Worm (Caenorhabditis elegans) whole organism, L1 larva: ENCODE data around the gene lbp-3.
A peak's percentile ranks its signal among the peaks of the same experiment; 100 is the strongest.

Experiments
- aly-2 ChIP-seq: fragments of 150-350 bp; optimal IDR thresholded peaks from 2 replicates; lab custom pipeline; 2014; ENCODE audit warnings: missing biosample characterization, missing genetic modification characterization
- ceh-8 ChIP-seq: fragments of 200-800 bp; sonication (Bioruptor generic); optimal IDR thresholded peaks from 2 replicates; lab custom pipeline; 2018; ENCODE audit warnings: mild to moderate bottlenecking, missing genetic modification characterization, moderate library complexity, missing compliant biosample characterization
- ceh-88 ChIP-seq: fragments of 200-800 bp; sonication (Bioruptor generic); IDR thresholded peaks from 2 replicates; pipeline ENCODE4 v1.3.6; 2022; ENCODE audit warnings: missing genetic modification characterization, missing compliant biosample characterization
- egl-27 ChIP-seq, 2 experiments: fragments of 150-350 bp in 1 of 2; sonication (generic microtip); optimal IDR thresholded peaks; 3 replicates each; lab custom pipeline; 2017 to 2018; ENCODE audit warnings: missing biosample characterization in 2 of 2, missing genetic modification characterization in 2 of 2, missing genetic modification reagents in 2 of 2
- elt-2 ChIP-seq: sonication (generic microtip); optimal IDR thresholded peaks from 2 replicates; lab custom pipeline; 2016; ENCODE audit warnings: missing genetic modification characterization, mild to moderate bottlenecking, inconsistent platforms, missing compliant biosample characterization, missing genetic modification reagents
- ets-5 ChIP-seq: fragments of 200-800 bp; sonication (Bioruptor generic); IDR thresholded peaks from 2 replicates; pipeline ENCODE4 v1.3.6; 2022; ENCODE audit warnings: missing genetic modification characterization, missing compliant biosample characterization
- fkh-4 ChIP-seq: sonication (generic microtip); optimal IDR thresholded peaks from 2 replicates; lab custom pipeline; 2016; ENCODE audit warnings: missing compliant biosample characterization, missing genetic modification characterization, borderline replicate concordance
- fkh-8 ChIP-seq: sonication (generic microtip); optimal IDR thresholded peaks from 2 replicates; lab custom pipeline; 2016; ENCODE audit warnings: mild to moderate bottlenecking, missing genetic modification characterization, missing compliant biosample characterization
- fos-1 ChIP-seq: fragments of 150-350 bp; optimal IDR thresholded peaks from 2 replicates; lab custom pipeline; 2014; ENCODE audit warnings: missing biosample characterization, missing genetic modification characterization
- grh-1 ChIP-seq: fragments of 200-800 bp; sonication (Bioruptor generic); IDR thresholded peaks from 2 replicates; pipeline ENCODE4 v1.3.6; 2022; ENCODE audit warnings: missing genetic modification reagents, missing genetic modification characterization, missing compliant biosample characterization
- hpl-2 ChIP-seq: fragments of 150-350 bp; optimal IDR thresholded peaks from 2 replicates; lab custom pipeline; 2014; ENCODE audit warnings: missing biosample characterization, missing genetic modification reagents, missing genetic modification characterization
- irx-1 ChIP-seq: sonication (generic microtip); optimal IDR thresholded peaks from 2 replicates; lab custom pipeline; 2016; ENCODE audit warnings: missing genetic modification characterization, missing compliant biosample characterization
- lir-3 ChIP-seq: sonication (generic microtip); optimal IDR thresholded peaks from 2 replicates; lab custom pipeline; 2016; ENCODE audit warnings: mild to moderate bottlenecking, missing genetic modification characterization, moderate library complexity, missing compliant biosample characterization; ENCODE audit not compliant: poor library complexity
- mef-2 ChIP-seq: fragments of 150-350 bp; optimal IDR thresholded peaks from 2 replicates; lab custom pipeline; 2014; ENCODE audit warnings: missing biosample characterization, missing genetic modification characterization
- nhr-12 ChIP-seq: sonication (generic microtip); optimal IDR thresholded peaks from 2 replicates; lab custom pipeline; 2017; ENCODE audit warnings: missing biosample characterization, missing genetic modification characterization
- nhr-237 ChIP-seq: fragments of 150-350 bp; optimal IDR thresholded peaks from 2 replicates; lab custom pipeline; 2014; ENCODE audit warnings: missing biosample characterization, missing genetic modification characterization
- nhr-71 ChIP-seq: sonication (generic microtip); optimal IDR thresholded peaks from 2 replicates; lab custom pipeline; 2016; ENCODE audit warnings: mild to moderate bottlenecking, missing genetic modification characterization, moderate library complexity, missing compliant biosample characterization
- nhr-77 ChIP-seq: fragments of 150-350 bp; optimal IDR thresholded peaks from 2 replicates; lab custom pipeline; 2014; ENCODE audit warnings: missing biosample characterization, missing genetic modification characterization
- nhr-84 ChIP-seq: sonication (generic microtip); optimal IDR thresholded peaks from 2 replicates; lab custom pipeline; 2017; ENCODE audit warnings: missing biosample characterization, missing genetic modification characterization
- nhr-90 ChIP-seq: sonication (generic microtip); optimal IDR thresholded peaks from 2 replicates; lab custom pipeline; 2016; ENCODE audit warnings: mild to moderate bottlenecking, missing genetic modification characterization, missing compliant biosample characterization; ENCODE audit not compliant: poor library complexity
- rnt-1 ChIP-seq: sonication (generic microtip); optimal IDR thresholded peaks from 2 replicates; lab custom pipeline; 2016; ENCODE audit warnings: mild to moderate bottlenecking, missing genetic modification characterization, moderate library complexity, missing compliant biosample characterization
- skn-1 ChIP-seq: fragments of 150-350 bp; optimal IDR thresholded peaks from 2 replicates; lab custom pipeline; 2014; ENCODE audit warnings: missing biosample characterization, missing genetic modification characterization
- snpc-4 ChIP-seq: fragments of 150-350 bp; optimal IDR thresholded peaks from 2 replicates; lab custom pipeline; 2014; ENCODE audit warnings: missing biosample characterization, missing genetic modification characterization
- sptf-1 ChIP-seq: fragments of 150-350 bp; optimal IDR thresholded peaks from 2 replicates; lab custom pipeline; 2014; ENCODE audit warnings: missing biosample characterization, missing genetic modification characterization
- tbx-2 ChIP-seq: sonication (generic microtip); optimal IDR thresholded peaks from 2 replicates; lab custom pipeline; 2016; ENCODE audit warnings: missing genetic modification characterization, missing compliant biosample characterization
- unc-62 ChIP-seq: fragments of 150-350 bp; optimal IDR thresholded peaks from 2 replicates; lab custom pipeline; 2014; ENCODE audit warnings: missing biosample characterization, missing genetic modification reagents, missing genetic modification characterization
- unc-98 ChIP-seq: fragments of 200-800 bp; sonication (Bioruptor generic); IDR thresholded peaks from 2 replicates; pipeline ENCODE4 v1.3.6; 2022; ENCODE audit warnings: missing genetic modification characterization, missing compliant biosample characterization
- vab-15 ChIP-seq: sonication (generic microtip); optimal IDR thresholded peaks from 2 replicates; lab custom pipeline; 2017; ENCODE audit warnings: missing genotype, mild to moderate bottlenecking, missing genetic modification characterization, missing compliant biosample characterization

Gene lbp-3

ce11 chrX:3262600-3262999, 5.4 kb downstream of the lbp-3 start, which contains the start of gene fbxb-71:
fbxb-71 (plus strand) TSS chrX:3262900.
- TF ChIP-seq nhr-84 (tag; lab: Kevin White, UChicago) (no peak), snpc-4 (tag; lab: Kevin White, UChicago) (no peak), irx-1 (tag; lab: Kevin White, UChicago) (no peak)

DNA sequence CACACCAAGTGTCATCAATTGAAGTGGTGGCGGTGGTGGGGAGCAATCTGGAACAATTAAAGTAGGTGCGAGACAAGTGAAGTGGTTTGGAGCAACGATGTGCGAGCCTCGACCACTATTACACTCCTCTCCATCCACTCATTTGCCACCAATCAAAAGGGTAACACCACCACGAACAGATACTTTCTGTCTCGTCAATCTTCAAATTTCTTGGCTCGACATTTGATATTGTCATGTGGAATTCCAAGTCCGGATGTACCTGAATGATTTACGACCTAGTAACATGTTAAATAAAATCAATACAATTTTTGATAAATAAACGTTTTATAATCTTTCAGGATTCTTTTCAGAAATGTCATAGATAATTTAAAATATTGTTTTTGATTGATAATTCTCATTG, 13.6 kb downstream of the lbp-3 start, which contains the start of gene sul-1:
sul-1 (minus strand) TSS at position 101 of the 400 bp plus-strand sequence.
- TF ChIP-seq rnt-1 (tag; lab: Kevin White, UChicago) (peak; percentile 17), fkh-8 (tag; lab: Kevin White, UChicago) (no peak)
- TF ChIP-seq, all 84 proteins: peak for 1

ce11 chrX:3271673-3272072, 14.5 kb downstream of the lbp-3 start, which contains the start of gene K09C4.9:
K09C4.9 (minus strand) TSS chrX:3271773.
- no peak for TF ChIP-seq vab-15 (tag; lab: Kevin White, UChicago)
- TF ChIP-seq irx-1 (tag; lab: Kevin White, UChicago): no peak
- no peak for TF ChIP-seq sptf-1 (tag; lab: Kevin White, UChicago)
- TF ChIP-seq nhr-12 (tag; lab: Kevin White, UChicago): no peak
- TF ChIP-seq nhr-90 (tag; lab: Kevin White, UChicago): no peak
- TF ChIP-seq unc-98: no peak

- no peak for TF ChIP-seq hpl-2 (GFP tag; lab: Kevin White, UChicago)
- no peak for TF ChIP-seq ceh-8
- TF ChIP-seq ceh-88 (GFP tag; lab: Robert Waterston, UW): no peak
- TF ChIP-seq ets-5: no peak
Measured at ce11 chrX:3272580-3272979, 15.4 kb downstream of the lbp-3 start, which contains the start of gene K09C4.7. K09C4.7 (plus strand) TSS chrX:3272880.

DNA sequence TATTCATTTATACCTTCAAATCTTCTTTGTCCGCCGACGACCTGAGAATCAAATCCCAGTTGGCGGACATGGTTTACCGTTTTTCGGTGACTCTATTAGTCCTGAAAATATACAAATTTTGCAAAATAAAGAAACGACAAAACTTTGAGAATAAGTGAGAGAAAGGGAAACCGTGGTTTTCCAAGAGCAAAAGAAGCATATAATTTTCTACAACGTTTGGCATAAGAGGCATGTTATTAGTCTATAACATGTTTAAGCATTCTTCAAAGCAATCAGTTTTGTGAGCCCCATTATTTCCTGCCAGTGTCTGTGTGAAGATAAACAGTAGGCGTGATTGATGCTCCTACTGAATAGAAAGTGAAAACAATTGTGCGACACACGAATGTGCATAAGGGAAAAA, 23.0 kb downstream of the lbp-3 start, which contains the start of gene K09C4.10:
K09C4.10 (minus strand) TSS at position 101 of the 400 bp plus-strand sequence.
- TF ChIP-seq nhr-237 (tag; lab: Kevin White, UChicago) (no peak), tbx-2 (no peak), unc-62 (GFP tag; lab: Kevin White, UChicago) (no peak), aly-2 (tag; lab: Kevin White, UChicago) (no peak), skn-1 (tag; lab: Kevin White, UChicago) (no peak), fos-1 (tag; lab: Kevin White, UChicago) (no peak), irx-1 (tag; lab: Kevin White, UChicago) (no peak), sptf-1 (tag; lab: Kevin White, UChicago) (no peak), nhr-77 (no peak), lir-3 (no peak)

- TF ChIP-seq elt-2 (tag; lab: Kevin White, UChicago) (peak; percentile 26), fkh-4 (tag; lab: Kevin White, UChicago) (no peak), irx-1 (tag; lab: Kevin White, UChicago) (no peak), nhr-12 (tag; lab: Kevin White, UChicago) (no peak), mef-2 (tag; lab: Kevin White, UChicago) (no peak)
- TF ChIP-seq, all 84 proteins: peak for 1
Measured at ce11 chrX:3282306-3282705, 25.1 kb downstream of the lbp-3 start, which contains the start of gene K09C4.5. K09C4.5 (plus strand) TSS chrX:3282631.

DNA sequence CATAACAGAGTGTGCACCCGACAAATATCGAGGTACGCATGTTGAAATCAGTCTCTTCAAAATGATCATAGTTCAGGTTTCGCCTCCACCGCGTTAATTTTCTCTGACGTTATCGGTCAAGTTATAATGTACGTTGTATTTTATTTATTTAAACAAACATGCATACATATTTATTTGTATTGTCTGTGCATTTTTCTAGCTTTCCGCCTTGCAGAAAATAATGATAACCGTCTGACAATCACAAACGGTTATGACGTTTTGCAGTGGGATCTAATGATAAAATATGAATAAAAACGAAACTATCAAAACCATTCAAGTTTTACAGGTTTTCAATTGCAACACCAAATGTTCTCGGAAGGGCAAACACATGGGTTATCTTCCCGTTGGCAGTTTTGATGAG, 26.0 kb downstream of the lbp-3 start:
- peak; percentile 67 for TF ChIP-seq elt-2 (tag; lab: Kevin White, UChicago)
- TF ChIP-seq nhr-71 (tag; lab: Kevin White, UChicago): peak; percentile 10
- no peak for TF ChIP-seq egl-27 (tag; optimal IDR thresholded peaks at IDR 0.05; lab: Kevin White, UChicago)
- TF ChIP-seq grh-1 (GFP tag; lab: Robert Waterston, UW): no peak
